Fruit fly (Drosophila melanogaster): ENCODE results near the gene Vha26.
A peak's percentile ranks its signal among the peaks of the same experiment; 100 is the strongest.

The Vha26 gene

DNA sequence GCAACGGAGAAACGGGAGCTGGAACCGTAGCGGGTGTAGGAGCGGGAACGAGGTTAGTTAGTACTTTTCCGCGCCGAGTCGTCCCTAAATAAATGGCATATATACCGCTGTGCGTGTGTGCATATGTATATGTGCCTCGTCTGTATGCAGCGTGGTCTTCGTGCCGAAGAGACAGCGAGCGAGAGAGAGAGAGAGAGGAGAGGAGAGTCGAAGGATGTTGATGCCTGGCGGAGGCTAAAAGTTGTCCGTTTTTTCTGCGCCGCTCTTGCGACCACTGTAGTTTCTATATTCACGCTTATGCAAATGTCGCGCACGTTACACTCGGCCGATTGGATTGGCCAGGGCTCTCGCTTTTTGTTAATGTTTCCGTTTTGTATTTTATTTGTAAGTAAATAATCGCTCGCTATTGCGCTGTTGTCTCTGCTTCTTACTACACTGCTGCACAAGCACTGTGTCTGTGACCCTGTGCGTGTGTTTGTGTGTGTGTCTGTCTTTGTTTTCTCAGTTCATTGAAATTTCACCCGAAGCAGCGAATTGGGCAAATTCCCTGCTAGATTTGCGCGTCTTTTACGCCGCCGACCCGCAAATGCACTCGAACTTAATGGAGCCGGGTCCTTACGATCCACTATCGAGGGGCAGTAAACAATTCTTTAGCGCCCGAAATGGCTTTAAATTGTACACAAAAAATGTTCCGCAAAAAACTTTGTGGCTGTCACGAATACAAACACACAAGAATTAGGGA is 21.0 kb downstream of the Vha26 start, which contains the start of gene Rga (continued):
- TF ChIP-seq Side (GFP tag; optimal IDR thresholded peaks at IDR 0.05) (no peak), CG9817 (tag; optimal IDR thresholded peaks at IDR 0.05) (no peak), bbx (GFP tag; IDR thresholded peaks at IDR 0.05; ENCODE audit: partially characterized antibody) (no peak), gcm (GFP tag; optimal IDR thresholded peaks at IDR 0.05) (no peak), Hr78 (GFP tag; optimal IDR thresholded peaks at IDR 0.05) (peak in 1 of 2 experiments; percentile 63), inv (GFP tag; IDR thresholded peaks at IDR 0.05; ENCODE audit: partially characterized antibody) (no peak), Fer1 (GFP tag; optimal IDR thresholded peaks at IDR 0.05) (peak; percentile 20), CG7556 (GFP tag; optimal IDR thresholded peaks at IDR 0.05) (peak; percentile 5), odd (GFP tag; optimal IDR thresholded peaks at IDR 0.05) (peak; percentile 17), CG10431 (GFP tag; optimal IDR thresholded peaks at IDR 0.05) (peak; percentile 10), CG16813 (GFP tag; IDR thresholded peaks at IDR 0.05; ENCODE audit: partially characterized antibody) (no peak), pho (GFP tag; optimal IDR thresholded peaks at IDR 0.05) (peak; percentile 5), insv (GFP tag; optimal IDR thresholded peaks at IDR 0.05) (peak in 1 of 2 experiments; percentile 36), gro (GFP tag; optimal IDR thresholded peaks at IDR 0.05) (no peak), ase (GFP tag; IDR thresholded peaks at IDR 0.05) (no peak), CG17568 (GFP tag; optimal IDR thresholded peaks at IDR 0.05) (no peak), CG10543 (GFP tag; optimal IDR thresholded peaks at IDR 0.05) (no peak), CG9215 (GFP tag; IDR thresholded peaks at IDR 0.05) (no peak), MESR4 (GFP tag; optimal IDR thresholded peaks at IDR 0.05) (peak; percentile 91), CG7372 (GFP tag; IDR thresholded peaks at IDR 0.05) (no peak), CG6854 (GFP tag; optimal IDR thresholded peaks at IDR 0.05) (peak; percentile 6), Deaf1 (tag; optimal IDR thresholded peaks at IDR 0.05) (peak; percentile 83)

DNA sequence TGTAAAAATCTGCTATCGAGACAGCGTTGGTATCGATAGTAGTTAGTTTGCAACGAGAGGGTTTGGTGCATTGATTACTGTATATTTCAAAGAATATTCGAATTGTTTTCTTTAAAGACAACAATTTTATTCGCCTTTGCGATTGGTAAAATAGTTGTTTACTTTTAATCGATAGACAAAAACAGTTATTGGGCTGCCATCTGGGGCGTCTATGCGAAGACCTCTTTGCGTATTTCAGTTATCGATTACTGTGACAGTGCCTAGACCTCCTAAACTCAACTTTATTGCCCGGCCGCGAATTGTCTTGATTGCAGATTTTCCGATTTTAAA is 21.5 kb downstream of the Vha26 start, which contains the start of gene Atu:
Gene Atu (plus strand): TSS at position 245 of the 330 bp plus-strand sequence.
- TF ChIP-seq onecut (GFP tag; IDR thresholded peaks at IDR 0.05) (peak; percentile 6; the same call in 1 of the 2 replicates), cg (GFP tag; optimal IDR thresholded peaks at IDR 0.05) (peak; percentile 87), CG2712 (tag; optimal IDR thresholded peaks at IDR 0.05) (peak; percentile 49), CG7372 (GFP tag; IDR thresholded peaks at IDR 0.05) (no peak), CG32532 (GFP tag; IDR thresholded peaks at IDR 0.05) (no peak), Gug (GFP tag; IDR thresholded peaks at IDR 0.05) (no peak), CG15514 (GFP tag; optimal IDR thresholded peaks at IDR 0.05) (peak; percentile 71), gem (tag; optimal IDR thresholded peaks at IDR 0.05) (no peak), D19A (tag; optimal IDR thresholded peaks at IDR 0.05) (peak; percentile 33), Jarid2 (GFP tag; optimal IDR thresholded peaks at IDR 0.05) (no peak), dysf (GFP tag; IDR thresholded peaks at IDR 0.05) (no peak), CG10267 (tag; optimal IDR thresholded peaks at IDR 0.05) (peak; percentile 61), MTF-1 (GFP tag; optimal IDR thresholded peaks at IDR 0.05; ENCODE audit: borderline replicate concordance) (no peak), fd64A (GFP tag; optimal IDR thresholded peaks at IDR 0.05) (no peak), org-1 (GFP tag; optimal IDR thresholded peaks at IDR 0.05) (no peak), Antp (GFP tag; optimal IDR thresholded peaks at IDR 0.05) (peak; percentile 47), z (GFP tag; IDR thresholded peaks at IDR 0.05) (no peak), CG4617 (GFP tag; optimal IDR thresholded peaks at IDR 0.05; ENCODE audit: borderline replicate concordance) (no peak), ap (GFP tag; IDR thresholded peaks at IDR 0.05) (no peak), kah (GFP tag; optimal IDR thresholded peaks at IDR 0.05) (no peak), dpn (GFP tag; optimal IDR thresholded peaks at IDR 0.05) (peak in 1 of 2 experiments; percentile 16), Hand (GFP tag; optimal IDR thresholded peaks at IDR 0.05) (no peak), unpg (GFP tag; optimal IDR thresholded peaks at IDR 0.05) (no peak), Mes4 (GFP tag; optimal IDR thresholded peaks at IDR 0.05) (no peak), Opbp (GFP tag; IDR thresholded peaks at IDR 0.05; ENCODE audit: partially characterized antibody) (peak; percentile 91), ftz-f1 (GFP tag; optimal IDR thresholded peaks at IDR 0.05) (no peak), ssp (GFP tag; IDR thresholded peaks at IDR 0.05) (no peak), slbo (GFP tag; IDR thresholded peaks at IDR 0.05) (peak; percentile 49; the same call in 1 of the 2 replicates)

All from whole organism, embryonic.